Worm (Caenorhabditis elegans) whole organism, L2 larva: ENCODE data around the gene cmtr-2.
A peak's percentile ranks its signal among the peaks of the same experiment; 100 is the strongest.

Source experiments
- ama-1 ChIP-seq: fragments of 150-350 bp; optimal IDR thresholded peaks from 2 replicates; lab custom pipeline; 2018; ENCODE audit warnings: inconsistent platforms
- blmp-1 ChIP-seq: sonication (generic microtip); optimal IDR thresholded peaks from 2 replicates; lab custom pipeline; 2017; ENCODE audit warnings: missing genetic modification characterization, mild to moderate bottlenecking, missing compliant biosample characterization, antibody characterized with exemption, moderate library complexity; ENCODE audit not compliant: insufficient read depth
- crh-2 ChIP-seq: sonication (generic microtip); optimal IDR thresholded peaks from 2 replicates; lab custom pipeline; 2017; ENCODE audit warnings: missing biosample characterization, missing genetic modification characterization
- egl-27 ChIP-seq: sonication (generic microtip); optimal IDR thresholded peaks from 3 replicates; lab custom pipeline; 2017; ENCODE audit warnings: missing biosample characterization, missing genetic modification reagents, missing genetic modification characterization
- lin-39 ChIP-seq: fragments of 150-350 bp; optimal IDR thresholded peaks from 2 replicates; lab custom pipeline; 2014; ENCODE audit warnings: missing biosample characterization, missing genetic modification reagents, missing genetic modification characterization
- lsy-2 ChIP-seq, 2 experiments: fragments of 150-350 bp in 1 of 2; sonication (generic microtip) in 1 of 2; optimal IDR thresholded peaks; 2 replicates each; lab custom pipeline; 2014 to 2017; ENCODE audit warnings: missing biosample characterization in 2 of 2, missing genetic modification characterization in 2 of 2
- nhr-129 ChIP-seq: fragments of 150-350 bp; optimal IDR thresholded peaks from 2 replicates; lab custom pipeline; 2014; ENCODE audit warnings: missing biosample characterization, missing genetic modification characterization
- nhr-25 ChIP-seq: fragments of 150-350 bp; sonication (generic microtip); optimal IDR thresholded peaks from 3 replicates; lab custom pipeline; 2014; ENCODE audit warnings: missing biosample characterization, missing genetic modification characterization
- skn-1 ChIP-seq: sonication (generic microtip); optimal IDR thresholded peaks from 2 replicates; lab custom pipeline; 2017; ENCODE audit warnings: missing biosample characterization, missing genetic modification characterization
- unc-62 ChIP-seq: fragments of 150-350 bp; optimal IDR thresholded peaks from 2 replicates; lab custom pipeline; 2014; ENCODE audit warnings: missing biosample characterization, missing genetic modification reagents, missing genetic modification characterization
- ztf-11 ChIP-seq: sonication (generic microtip); optimal IDR thresholded peaks from 2 replicates; lab custom pipeline; 2017; ENCODE audit warnings: missing biosample characterization, missing genetic modification characterization

DNA sequence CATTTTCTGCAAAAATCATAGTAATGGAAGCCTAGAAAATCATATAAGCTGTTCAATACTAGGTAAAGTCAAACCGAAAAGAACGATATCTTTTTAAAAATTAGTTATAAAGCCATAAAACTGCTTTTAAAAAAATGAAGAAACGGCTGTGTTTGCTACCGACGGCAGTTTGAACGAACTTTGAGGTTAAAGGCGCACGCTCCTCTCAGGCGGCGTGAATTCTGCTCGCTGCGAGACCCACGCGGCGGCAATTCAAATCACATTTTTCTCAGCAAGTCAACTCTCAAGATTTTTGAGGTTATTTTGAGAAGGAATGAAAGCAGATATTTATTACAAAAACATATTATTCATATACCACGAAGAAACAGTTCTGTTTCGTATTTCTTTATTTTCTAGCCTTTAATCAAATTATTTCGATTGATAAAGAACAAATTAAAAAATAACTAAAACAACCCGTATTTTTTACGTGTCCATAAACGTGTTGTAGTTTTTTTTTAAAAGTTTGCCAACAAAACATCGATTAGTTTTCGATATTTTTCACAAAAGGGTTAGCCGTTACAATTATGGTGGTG, 7.0 kb upstream of the cmtr-2 start, which contains the start of the genes mdh-2 and F20H11.4:
- TF ChIP-seq nhr-129 (tag; lab: Kevin White, UChicago) (peak; percentile 81), ztf-11 (no peak), skn-1 (tag; lab: Kevin White, UChicago) (no peak), crh-2 (tag; lab: Kevin White, UChicago) (peak; percentile 87), blmp-1 (tag; lab: Kevin White, UChicago) (no peak), lsy-2 (tag; optimal IDR thresholded peaks at IDR 0.05; lab: Kevin White, UChicago) (peak; percentile 55 to 90), lin-39 (tag; lab: Kevin White, UChicago) (no peak), egl-27 (no peak), nhr-25 (tag; lab: Kevin White, UChicago) (peak; percentile 70), unc-62 (GFP tag; lab: Kevin White, UChicago) (no peak), ama-1 (lab: Kevin White, UChicago) (peak; percentile 67)
